Fruit fly (Drosophila melanogaster): ENCODE data around the gene eIF4E1.

The eIF4E1 gene

DNA sequence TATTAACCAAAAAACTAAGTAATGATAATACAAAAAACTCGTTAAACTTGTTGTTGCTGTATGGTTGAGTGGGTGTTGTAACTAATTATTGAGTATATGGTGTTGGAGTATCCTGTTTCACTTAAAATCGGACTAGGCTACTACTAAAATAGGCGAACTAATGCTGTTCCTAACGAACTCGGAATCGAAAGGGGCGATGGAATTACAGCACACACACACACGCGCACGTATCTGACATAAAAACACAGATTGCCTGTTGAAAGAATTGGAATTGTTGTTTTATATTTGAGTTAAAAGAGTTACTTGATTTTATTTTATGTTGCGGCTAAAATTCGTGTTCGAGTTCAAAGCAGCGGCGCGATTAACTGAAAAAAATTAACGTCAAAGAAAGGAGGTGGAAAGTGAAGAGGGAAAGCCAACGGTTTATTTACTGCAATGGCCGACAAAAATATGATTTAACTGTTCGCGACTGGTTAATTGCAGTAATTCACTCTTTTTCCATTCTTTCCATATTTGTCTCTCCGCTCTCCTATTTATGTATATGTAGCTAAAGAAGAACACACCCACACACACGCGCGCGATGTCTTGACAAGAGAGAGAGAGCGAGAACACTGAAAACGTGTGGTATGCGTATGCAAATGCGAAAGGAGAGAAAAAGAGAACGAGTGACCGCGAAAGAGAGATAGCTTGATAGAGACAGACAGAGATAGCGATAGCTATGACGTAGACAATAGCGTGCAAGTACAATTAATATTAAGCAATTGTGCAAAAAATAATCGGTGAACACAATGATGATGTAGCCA is 705 bp downstream of the eIF4E1 start (continued):
- TF ChIP-seq CG3847 (GFP tag; IDR thresholded peaks at IDR 0.05) = no peak
- no peak for TF ChIP-seq Hr39 (optimal IDR thresholded peaks at IDR 0.05)
- peak; percentile 57; the same call in 1 of the 3 replicates for TF ChIP-seq sr (GFP tag; IDR thresholded peaks at IDR 0.05)
- no peak for TF ChIP-seq Sox100B (GFP tag; optimal IDR thresholded peaks at IDR 0.05)
- TF ChIP-seq Lpt (GFP tag; optimal IDR thresholded peaks at IDR 0.05) = no peak
- TF ChIP-seq nom (GFP tag; optimal IDR thresholded peaks at IDR 0.05) = peak; percentile 39
- TF ChIP-seq CG32767 (GFP tag; IDR thresholded peaks at IDR 0.05) = peak; percentile 22; the same call in 1 of the 2 replicates
- peak; percentile 13; the same call in 1 of the 2 replicates for TF ChIP-seq stc (GFP tag; IDR thresholded peaks at IDR 0.05)
- TF ChIP-seq chm (GFP tag; IDR thresholded peaks at IDR 0.05) = peak; percentile 59; the same call in 1 of the 2 replicates
- TF ChIP-seq btn (GFP tag; optimal IDR thresholded peaks at IDR 0.05) = no peak
- peak; percentile 20; the same call in 1 of the 2 replicates for TF ChIP-seq MBD-R2 (GFP tag; IDR thresholded peaks at IDR 0.05)
- TF ChIP-seq cwo (GFP tag; optimal IDR thresholded peaks at IDR 0.05) = peak; percentile 13
- peak; percentile 90 for TF ChIP-seq cg (GFP tag; optimal IDR thresholded peaks at IDR 0.05)
- peak; percentile 22 for TF ChIP-seq sqz (GFP tag; optimal IDR thresholded peaks at IDR 0.05)
- no peak for TF ChIP-seq CG31365 (tag; optimal IDR thresholded peaks at IDR 0.05)
- TF ChIP-seq trh (GFP tag; optimal IDR thresholded peaks at IDR 0.05) = no peak
- TF ChIP-seq Atf6 (GFP tag; IDR thresholded peaks at IDR 0.05) = 0 out of 2 replicates have a peak, but pooled peaks have one; percentile 13
- no peak for TF ChIP-seq Gsc (GFP tag; IDR thresholded peaks at IDR 0.05)
- TF ChIP-seq gsb-n (tag; optimal IDR thresholded peaks at IDR 0.05) = no peak
- 0 out of 3 replicates have a peak, but pooled peaks have one; percentile 6 for TF ChIP-seq CG11695 (GFP tag; IDR thresholded peaks at IDR 0.05)
- TF ChIP-seq pros (GFP tag; optimal IDR thresholded peaks at IDR 0.05) = peak; percentile 70
- TF ChIP-seq HmgD (GFP tag; optimal IDR thresholded peaks at IDR 0.05) = no peak
- TF ChIP-seq Xbp1 (GFP tag; optimal IDR thresholded peaks at IDR 0.05) = no peak
- TF ChIP-seq eve (GFP tag; optimal IDR thresholded peaks at IDR 0.05) = peak in 1 of 2 experiments; percentile 85
- no peak for TF ChIP-seq CG10267 (tag; optimal IDR thresholded peaks at IDR 0.05)
- TF ChIP-seq vvl (GFP tag; IDR thresholded peaks at IDR 0.05) = peak; percentile 85
- TF ChIP-seq Mrtf (GFP tag; IDR thresholded peaks at IDR 0.05) = no peak
- TF ChIP-seq Dek (tag; optimal IDR thresholded peaks at IDR 0.05) = no peak
- no peak for TF ChIP-seq CG3838 (GFP tag; optimal IDR thresholded peaks at IDR 0.05)
- TF ChIP-seq CG34376 (GFP tag; optimal IDR thresholded peaks at IDR 0.05) = peak; percentile 10
- peak; percentile 48 for TF ChIP-seq Med (GFP tag)

DNA sequence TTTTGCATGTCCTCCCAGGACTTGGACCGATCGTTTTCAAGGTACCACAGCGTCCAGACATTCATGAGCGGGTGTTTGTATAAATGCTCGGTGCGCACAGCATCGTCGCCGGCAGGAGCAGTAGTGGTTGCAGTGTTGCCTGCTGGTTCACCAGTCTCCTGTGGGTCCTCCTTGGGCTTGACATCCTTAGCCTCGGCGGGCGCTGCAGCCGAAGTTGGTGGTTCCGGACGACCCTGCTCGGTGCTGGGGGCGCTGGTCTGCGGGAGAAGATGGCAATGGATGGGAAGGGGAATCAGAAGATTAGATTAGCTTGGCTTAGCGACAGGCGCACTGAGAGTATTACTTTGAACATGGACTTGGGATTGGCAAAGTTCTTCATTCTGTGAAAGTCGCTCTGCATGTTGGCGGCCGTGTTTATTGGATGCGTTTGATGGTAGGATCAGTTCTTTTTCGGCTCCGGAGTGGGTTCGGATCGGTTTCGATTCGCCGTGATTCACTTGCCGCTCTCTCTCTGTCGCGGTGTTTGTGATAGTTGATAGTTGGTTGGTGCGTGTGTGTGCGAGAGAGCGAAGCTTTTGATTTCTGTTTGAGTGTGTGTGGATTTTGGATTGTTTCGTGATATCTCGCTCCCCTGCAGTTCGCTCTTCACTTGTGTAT is 1.4 kb downstream of the eIF4E1 start:
- peak; percentile 84 for TF ChIP-seq cg (GFP tag; optimal IDR thresholded peaks at IDR 0.05)
- TF ChIP-seq sr (GFP tag; IDR thresholded peaks at IDR 0.05) = 0 out of 3 replicates have a peak, but pooled peaks have one; percentile 17
- TF ChIP-seq CG15514 (GFP tag; optimal IDR thresholded peaks at IDR 0.05) = peak; percentile 60
- TF ChIP-seq Med (GFP tag) = peak; percentile 71
- no peak for TF ChIP-seq D19B (GFP tag; optimal IDR thresholded peaks at IDR 0.05)
- TF ChIP-seq Lpt (GFP tag; optimal IDR thresholded peaks at IDR 0.05) = no peak
- no peak for TF ChIP-seq bcd (GFP tag; optimal IDR thresholded peaks at IDR 0.05)
- TF ChIP-seq Trl (optimal IDR thresholded peaks at IDR 0.05) = peak; percentile 55 to 74
- no peak for TF ChIP-seq Trl (GFP tag; optimal IDR thresholded peaks at IDR 0.05)
- TF ChIP-seq kay (GFP tag; optimal IDR thresholded peaks at IDR 0.05) = peak; percentile 26
- no peak for TF ChIP-seq Scr (GFP tag; IDR thresholded peaks at IDR 0.05; ENCODE audit: partially characterized antibody)
- TF ChIP-seq CG14050 (GFP tag; IDR thresholded peaks at IDR 0.05) = peak; percentile 74; the same call in 2 of the 3 replicates
- no peak for TF ChIP-seq ara (GFP tag; IDR thresholded peaks at IDR 0.05)
- TF ChIP-seq knrl (GFP tag; IDR thresholded peaks at IDR 0.05; ENCODE audit: partially characterized antibody) = no peak
- peak; percentile 71 for TF ChIP-seq sens (GFP tag)
- peak; percentile 67; the same call in 2 of the 4 replicates for TF ChIP-seq chinmo (GFP tag; IDR thresholded peaks at IDR 0.05; ENCODE audit: partially characterized antibody)
- peak; percentile 20 for TF ChIP-seq CHES-1-like (GFP tag; optimal IDR thresholded peaks at IDR 0.05)
- peak; percentile 3 for TF ChIP-seq CG1832 (GFP tag; optimal IDR thresholded peaks at IDR 0.05)
